Worm (Caenorhabditis elegans) whole organism, L4/young adult: ENCODE results near the gene pdha-1.

Experiments
- W03F9.2 ChIP-seq: fragments of 150-350 bp; optimal IDR thresholded peaks from 2 replicates; lab custom pipeline; 2014; ENCODE audit warnings: missing biosample characterization, missing genetic modification characterization
- him-1 ChIP-seq: sonication (generic microtip); optimal IDR thresholded peaks from 2 replicates; lab custom pipeline; 2016; ENCODE audit warnings: missing genotype, missing genetic modification reagents, missing genetic modification characterization, missing compliant biosample characterization

DNA sequence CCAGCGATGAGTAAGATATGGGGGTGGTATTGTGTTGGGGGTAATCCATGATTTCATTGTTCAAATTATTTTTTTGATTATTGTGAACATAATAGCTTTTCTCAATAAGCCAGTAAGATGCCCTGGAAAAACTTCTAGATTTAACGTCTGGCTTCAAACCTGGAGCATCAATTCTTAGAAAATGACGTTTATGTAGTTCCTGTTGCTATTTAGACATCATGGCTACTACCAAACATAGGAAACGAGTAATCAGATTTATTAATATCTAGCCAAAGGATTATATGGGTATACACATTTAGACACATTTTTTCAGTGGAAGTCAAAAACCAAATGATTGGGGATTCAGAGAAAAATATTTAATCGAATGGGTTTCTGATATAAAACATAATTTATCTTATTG is 6.6 kb upstream of the pdha-1 start:
- TF ChIP-seq W03F9.2 (tag; lab: Kevin White, UChicago) = no peak
- no peak for TF ChIP-seq him-1 (tag; lab: Kevin White, UChicago)
